Worm (Caenorhabditis elegans): ENCODE measurements around the gene F09E5.12.

F09E5.12 gene

ce11 chrII:5323773-5324172 lies 46.8 kb downstream of the F09E5.12 start:
- TF ChIP-seq hlh-13 (GFP tag; optimal IDR thresholded peaks at IDR 0.05) (no peak), pqm-1 (tag; optimal IDR thresholded peaks at IDR 0.05) (peak; percentile 67), elt-2 (tag; optimal IDR thresholded peaks at IDR 0.05) (peak; percentile 99)

ce11 chrII:5322732-5323326 lies 47.7 kb downstream of the F09E5.12 start, which contains the start of gene vhp-1:
vhp-1 (plus strand) TSS chrII:5323276.
- TF ChIP-seq madf-2 (tag; optimal IDR thresholded peaks at IDR 0.05) (no peak), ttx-3 (tag; optimal IDR thresholded peaks at IDR 0.05) (no peak), hlh-30 (tag; optimal IDR thresholded peaks at IDR 0.05; ENCODE audit: insufficient read depth) (no peak), ztf-16 (tag; optimal IDR thresholded peaks at IDR 0.05) (no peak), ceh-22 (tag; optimal IDR thresholded peaks at IDR 0.05) (no peak), sox-2 (GFP tag; IDR thresholded peaks at IDR 0.05) (no peak), ceh-48 (tag; optimal IDR thresholded peaks at IDR 0.05) (no peak)

ce11 chrII:5321718-5322286 lies 48.7 kb downstream of the F09E5.12 start:
- TF ChIP-seq ahr-1 (tag; optimal IDR thresholded peaks at IDR 0.05) = no peak
- peak; percentile 45 for TF ChIP-seq ceh-31 (tag; optimal IDR thresholded peaks at IDR 0.05)
- TF ChIP-seq lin-11 (tag; optimal IDR thresholded peaks at IDR 0.05) = no peak
- TF ChIP-seq nfya-1 (tag; optimal IDR thresholded peaks at IDR 0.05) = peak; percentile 28
- peak; percentile 22 for TF ChIP-seq tbx-2 (tag; optimal IDR thresholded peaks at IDR 0.05)
- TF ChIP-seq ref-2 (tag; optimal IDR thresholded peaks at IDR 0.05) = peak; percentile 21
- no peak for TF ChIP-seq pha-2 (tag; optimal IDR thresholded peaks at IDR 0.05)

- TF ChIP-seq nhr-11 (tag; optimal IDR thresholded peaks at IDR 0.05) = no peak
- TF ChIP-seq nfya-1 (tag; optimal IDR thresholded peaks at IDR 0.05) = peak; percentile 4
- no peak for TF ChIP-seq pros-1 (tag; optimal IDR thresholded peaks at IDR 0.05)
Observed at ce11 chrII:5320205-5320951, 50.2 kb downstream of the F09E5.12 start.

All from whole organism, late embryonic.